Fruit fly (Drosophila melanogaster) whole organism, embryonic: ENCODE data around the gene vsg.

Source experiments
- B-H2 ChIP-seq: fragments of 200-800 bp; sonication (Bioruptor generic); optimal IDR thresholded peaks from 2 replicates; lab custom pipeline; 2018; ENCODE audit warnings: missing biosample characterization, mild to moderate bottlenecking, missing genetic modification characterization
- CG10209 ChIP-seq: fragments of 200-800 bp; sonication (Bioruptor generic); optimal IDR thresholded peaks from 3 replicates; lab custom pipeline; 2017; ENCODE audit warnings: missing biosample characterization, mild to moderate bottlenecking, missing genetic modification characterization, missing genetic modification reagents
- CG10267 ChIP-seq: fragments of 200-800 bp; sonication (Bioruptor generic); optimal IDR thresholded peaks from 2 replicates; lab custom pipeline; 2018; ENCODE audit warnings: missing biosample characterization, mild to moderate bottlenecking, missing genetic modification characterization, moderate library complexity
- CG10959 ChIP-seq: fragments of 200-800 bp; sonication (Bioruptor generic); IDR thresholded peaks from 2 replicates; pipeline ENCODE4 v1.3.6; 2022; ENCODE audit warnings: missing biosample characterization, missing genetic modification characterization
- CG11456 ChIP-seq: fragments of 200-800 bp; sonication (Bioruptor generic); IDR thresholded peaks from 3 replicates; pipeline ENCODE4 v1.3.6; 2022; ENCODE audit warnings: missing biosample characterization, missing genetic modification characterization
- CG11560 ChIP-seq: fragments of 200-800 bp; sonication (Bioruptor generic); IDR thresholded peaks from 3 replicates; pipeline ENCODE4 v1.3.6; 2022; ENCODE audit warnings: missing biosample characterization, missing genetic modification characterization
- CG12391 ChIP-seq: fragments of 200-800 bp; sonication (Bioruptor generic); optimal IDR thresholded peaks from 3 replicates; lab custom pipeline; 2018; ENCODE audit warnings: missing biosample characterization, mild to moderate bottlenecking, missing genetic modification characterization, moderate library complexity
- CG12942 ChIP-seq: fragments of 200-800 bp; sonication (Bioruptor generic); optimal IDR thresholded peaks from 3 replicates; lab custom pipeline; 2016; ENCODE audit warnings: missing biosample characterization, missing genetic modification characterization
- CG13775 ChIP-seq: fragments of 200-800 bp; sonication (Bioruptor generic); optimal IDR thresholded peaks from 3 replicates; lab custom pipeline; 2017; ENCODE audit warnings: missing biosample characterization, mild to moderate bottlenecking, missing genetic modification characterization
- CG14050 ChIP-seq: fragments of 200-800 bp; sonication (Bioruptor generic); IDR thresholded peaks from 3 replicates; pipeline ENCODE4 v1.3.6; 2022; ENCODE audit warnings: missing biosample characterization, missing genetic modification characterization
- CG15514 ChIP-seq: fragments of 200-800 bp; sonication (Bioruptor generic); optimal IDR thresholded peaks from 3 replicates; lab custom pipeline; 2017; ENCODE audit warnings: missing biosample characterization, missing genetic modification characterization, mild to moderate bottlenecking, moderate library complexity, missing genetic modification reagents
- CG15601 ChIP-seq: fragments of 200-800 bp; sonication (Bioruptor generic); optimal IDR thresholded peaks from 3 replicates; lab custom pipeline; 2019; ENCODE audit warnings: missing biosample characterization, mild to moderate bottlenecking, missing genetic modification characterization, moderate library complexity
- CG1602 ChIP-seq: fragments of 200-800 bp; sonication (Bioruptor generic); optimal IDR thresholded peaks from 3 replicates; lab custom pipeline; 2016; ENCODE audit warnings: missing biosample characterization, missing genetic modification characterization
- CG17912 ChIP-seq: fragments of 200-800 bp; sonication (Bioruptor generic); optimal IDR thresholded peaks from 2 replicates; lab custom pipeline; 2018; ENCODE audit warnings: missing biosample characterization, mild to moderate bottlenecking, missing genetic modification characterization
- CG2116 ChIP-seq: fragments of 200-800 bp; sonication (Bioruptor generic); optimal IDR thresholded peaks from 3 replicates; lab custom pipeline; 2018; ENCODE audit warnings: missing biosample characterization, mild to moderate bottlenecking, missing genetic modification characterization
- CG2120 ChIP-seq: fragments of 200-800 bp; sonication (Bioruptor generic); optimal IDR thresholded peaks from 3 replicates; lab custom pipeline; 2016; ENCODE audit warnings: missing biosample characterization, missing genetic modification characterization
- CG3065 ChIP-seq: fragments of 200-800 bp; sonication (Bioruptor generic); optimal IDR thresholded peaks from 2 replicates; lab custom pipeline; 2016; ENCODE audit warnings: missing biosample characterization, missing genetic modification characterization
- CG3995 ChIP-seq: fragments of 200-800 bp; sonication (Bioruptor generic); optimal IDR thresholded peaks from 3 replicates; lab custom pipeline; 2016; ENCODE audit warnings: missing biosample characterization, missing genetic modification characterization
- CG42726 ChIP-seq: fragments of 200-800 bp; sonication (Bioruptor generic); IDR thresholded peaks from 2 replicates; pipeline ENCODE4 v1.3.6; 2022; ENCODE audit warnings: missing biosample characterization, missing genetic modification characterization; ENCODE audit not compliant: partially characterized antibody
- CG4854 ChIP-seq: fragments of 200-800 bp; sonication (Bioruptor generic); optimal IDR thresholded peaks from 2 replicates; lab custom pipeline; 2016; ENCODE audit warnings: missing biosample characterization, missing genetic modification characterization, inconsistent platforms
- CG7839 ChIP-seq: fragments of 200-800 bp; sonication (Bioruptor generic); optimal IDR thresholded peaks from 3 replicates; lab custom pipeline; 2018; ENCODE audit warnings: missing biosample characterization, mild to moderate bottlenecking, missing genetic modification characterization, moderate library complexity
- CG7987 ChIP-seq: fragments of 200-800 bp; sonication (Bioruptor generic); optimal IDR thresholded peaks from 2 replicates; lab custom pipeline; 2018; ENCODE audit warnings: missing biosample characterization, mild to moderate bottlenecking, missing genetic modification characterization, moderate library complexity
- CG8388 ChIP-seq: fragments of 200-800 bp; sonication (Bioruptor generic); optimal IDR thresholded peaks from 2 replicates; lab custom pipeline; 2019; ENCODE audit warnings: missing biosample characterization, mild to moderate bottlenecking, missing genetic modification characterization, moderate library complexity
- CG8478 ChIP-seq: fragments of >200 bp; optimal IDR thresholded peaks from 2 replicates; lab custom pipeline; 2018
- CG9215 ChIP-seq: fragments of 200-800 bp; sonication (Bioruptor generic); IDR thresholded peaks from 2 replicates; pipeline ENCODE4 v1.3.6; 2022; ENCODE audit warnings: missing biosample characterization, missing genetic modification characterization
- CG9437 ChIP-seq: fragments of 200-800 bp; sonication (Bioruptor generic); optimal IDR thresholded peaks from 2 replicates; lab custom pipeline; 2018; ENCODE audit warnings: missing biosample characterization, mild to moderate bottlenecking, missing genetic modification characterization
- D ChIP-seq, 2 experiments: fragments of 200-800 bp in 1 of 2; fragments of >200 bp in 1 of 2; sonication (Bioruptor generic) in 1 of 2; optimal IDR thresholded peaks; 2 replicates in 1 of 2; 3 replicates in 1 of 2; lab custom pipeline; 2017; ENCODE audit warnings: mild to moderate bottlenecking in 1 of 2, missing biosample characterization in 1 of 2, missing genetic modification characterization in 1 of 2, missing genetic modification reagents in 1 of 2
- Dip2 ChIP-seq: fragments of 200-800 bp; sonication (Bioruptor generic); IDR thresholded peaks from 2 replicates; pipeline ENCODE4 v1.3.6; 2022; ENCODE audit warnings: missing biosample characterization, missing genetic modification characterization
- Dll ChIP-seq: fragments of 200-800 bp; sonication (Bioruptor generic); IDR thresholded peaks from 4 replicates; pipeline ENCODE4 v1.3.6; 2022; ENCODE audit warnings: missing biosample characterization, missing genetic modification characterization; ENCODE audit not compliant: partially characterized antibody
- Drgx ChIP-seq: fragments of 200-800 bp; sonication (Bioruptor generic); IDR thresholded peaks from 2 replicates; pipeline ENCODE4 v1.3.6; 2022; ENCODE audit warnings: missing biosample characterization, missing genetic modification characterization
- Hr51 ChIP-seq, 2 experiments: fragments of 200-800 bp; sonication (Bioruptor generic); optimal IDR thresholded peaks; 2 replicates in 1 of 2; 3 replicates in 1 of 2; lab custom pipeline; 2016 to 2018; ENCODE audit warnings: missing biosample characterization in 2 of 2, missing genetic modification characterization in 2 of 2, mild to moderate bottlenecking in 1 of 2, moderate library complexity in 1 of 2
- NK7.1 ChIP-seq: fragments of 200-800 bp; sonication (Bioruptor generic); optimal IDR thresholded peaks from 3 replicates; lab custom pipeline; 2016; ENCODE audit warnings: missing biosample characterization, missing genetic modification characterization
- Oli ChIP-seq: fragments of 200-800 bp; sonication (Bioruptor generic); optimal IDR thresholded peaks from 2 replicates; lab custom pipeline; 2018; ENCODE audit warnings: missing biosample characterization, mild to moderate bottlenecking, missing genetic modification characterization, moderate library complexity
- Xbp1 ChIP-seq: fragments of 200-800 bp; sonication (Bioruptor generic); optimal IDR thresholded peaks from 3 replicates; lab custom pipeline; 2016; ENCODE audit warnings: missing biosample characterization, mild to moderate bottlenecking, missing genetic modification characterization
- cas ChIP-seq: fragments of 200-800 bp; sonication (Bioruptor generic); IDR thresholded peaks from 2 replicates; pipeline ENCODE4 v1.3.6; 2022; ENCODE audit warnings: missing biosample characterization, missing genetic modification characterization
- caup ChIP-seq: fragments of 200-800 bp; sonication (Bioruptor generic); optimal IDR thresholded peaks from 3 replicates; lab custom pipeline; 2017; ENCODE audit warnings: missing biosample characterization, mild to moderate bottlenecking, missing genetic modification characterization, moderate library complexity; ENCODE audit not compliant: severe bottlenecking
- corto ChIP-seq: fragments of 200-800 bp; sonication (Bioruptor generic); optimal IDR thresholded peaks from 2 replicates; lab custom pipeline; 2016; ENCODE audit warnings: missing biosample characterization, mild to moderate bottlenecking, missing genetic modification characterization, moderate library complexity
- da ChIP-seq: fragments of 200-800 bp; sonication (Bioruptor generic); optimal IDR thresholded peaks from 2 replicates; lab custom pipeline; 2016; ENCODE audit warnings: missing biosample characterization, missing genetic modification characterization
- exex ChIP-seq: fragments of 200-800 bp; sonication (Bioruptor generic); optimal IDR thresholded peaks from 4 replicates; lab custom pipeline; 2018; ENCODE audit warnings: missing biosample characterization, mild to moderate bottlenecking, missing genetic modification characterization, moderate library complexity
- fd64A ChIP-seq: fragments of 200-800 bp; sonication (Bioruptor generic); optimal IDR thresholded peaks from 3 replicates; lab custom pipeline; 2018; ENCODE audit warnings: missing biosample characterization, mild to moderate bottlenecking, missing genetic modification characterization
- nmo ChIP-seq: fragments of 200-800 bp; sonication (Bioruptor generic); optimal IDR thresholded peaks from 2 replicates; lab custom pipeline; 2018; ENCODE audit warnings: missing biosample characterization, mild to moderate bottlenecking, missing genetic modification characterization, moderate library complexity
- p53 ChIP-seq: fragments of 200-800 bp; sonication (Bioruptor generic); optimal IDR thresholded peaks from 2 replicates; lab custom pipeline; 2016; ENCODE audit warnings: missing biosample characterization, missing genetic modification characterization
- repo ChIP-seq: fragments of 200-800 bp; sonication (Bioruptor generic); optimal IDR thresholded peaks from 2 replicates; lab custom pipeline; 2016; ENCODE audit warnings: missing biosample characterization, missing genetic modification characterization
- sd ChIP-seq: fragments of 200-800 bp; sonication (Bioruptor generic); optimal IDR thresholded peaks from 3 replicates; lab custom pipeline; 2018; ENCODE audit warnings: missing biosample characterization, mild to moderate bottlenecking, missing genetic modification characterization, moderate library complexity
- so ChIP-seq: fragments of 200-800 bp; sonication (Bioruptor generic); IDR thresholded peaks from 3 replicates; pipeline ENCODE4 v1.3.6; 2022; ENCODE audit warnings: missing biosample characterization, missing genetic modification characterization
- sob ChIP-seq: fragments of 200-800 bp; sonication (Bioruptor generic); IDR thresholded peaks from 2 replicates; pipeline ENCODE4 v1.3.6; 2022; ENCODE audit warnings: missing biosample characterization, missing genetic modification characterization
- sug ChIP-seq: fragments of 200-800 bp; optimal IDR thresholded peaks from 2 replicates; lab custom pipeline; 2019; ENCODE audit warnings: missing biosample characterization, mild to moderate bottlenecking, missing genetic modification characterization, moderate library complexity
- vnd ChIP-seq: fragments of 200-800 bp; sonication (Bioruptor generic); IDR thresholded peaks from 3 replicates; pipeline ENCODE4 v1.3.6; 2022; ENCODE audit warnings: missing biosample characterization, missing genetic modification characterization; ENCODE audit not compliant: partially characterized antibody
- zen ChIP-seq: fragments of 200-800 bp; sonication (Bioruptor generic); optimal IDR thresholded peaks from 3 replicates; lab custom pipeline; 2018; ENCODE audit warnings: missing biosample characterization, mild to moderate bottlenecking, missing genetic modification characterization, moderate library complexity

vsg gene

DNA sequence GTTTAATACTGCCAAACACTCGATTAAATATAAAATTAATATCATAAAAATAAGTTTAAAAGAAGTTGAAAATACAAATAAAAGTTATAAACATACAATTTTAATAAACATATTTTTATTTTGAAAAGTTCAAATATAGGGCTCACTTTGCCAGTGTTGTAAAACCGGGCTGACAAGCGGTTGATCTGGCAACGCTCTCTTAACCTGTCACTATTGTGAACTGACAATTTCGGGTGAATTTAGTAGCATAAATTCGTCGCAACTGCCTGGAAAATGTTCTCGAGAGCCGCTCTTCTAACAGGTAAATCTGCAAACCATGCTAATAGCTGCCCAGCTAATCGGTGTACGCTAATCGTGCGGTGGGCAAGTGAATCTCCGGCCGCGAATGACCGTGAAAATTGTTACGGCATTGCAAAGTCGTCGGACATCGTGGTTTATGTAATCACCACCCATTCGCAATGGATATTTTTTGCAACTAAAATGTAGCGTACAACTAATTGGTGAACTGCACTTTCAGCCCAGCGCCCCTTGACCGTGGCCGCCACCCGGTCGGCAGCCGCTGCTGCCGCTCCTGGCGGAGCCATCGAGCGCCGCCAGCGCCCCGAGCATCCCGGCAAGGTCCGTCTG is 15.8 kb downstream of the vsg start, which contains the start of gene ATPsynB (continued):
- TF ChIP-seq CG3065 (GFP tag; lab: Kevin White, UChicago) (no peak), CG42726 (peak; percentile 58), CG15514 (peak; percentile 81), corto (GFP tag; lab: Kevin White, UChicago) (no peak), CG2120 (peak; percentile 47), Oli (no peak), repo (GFP tag; lab: Kevin White, UChicago) (no peak), Hr51 (GFP tag; optimal IDR thresholded peaks at IDR 0.05; lab: Kevin White, UChicago) (no peak), sd (no peak), Dll (GFP tag; lab: Robert Waterston, UW) (0 out of 4 replicates have a peak, but pooled peaks have one; percentile 11), CG9437 (GFP tag; lab: Kevin White, UChicago) (no peak), da (no peak), CG9215 (no peak), fd64A (GFP tag; lab: Kevin White, UChicago) (no peak), so (GFP tag; lab: Robert Waterston, UW) (no peak), CG10209 (GFP tag; lab: Kevin White, UChicago) (no peak), CG12942 (GFP tag; lab: Kevin White, UChicago) (peak; percentile 19), sob (GFP tag; lab: Robert Waterston, UW) (peak; percentile 59; the same call in 1 of the 2 replicates), caup (peak; percentile 35), p53 (GFP tag; lab: Kevin White, UChicago) (no peak), CG17912 (peak; percentile 53), CG7839 (tag; lab: Kevin White, UChicago) (no peak), CG1602 (GFP tag; lab: Kevin White, UChicago) (no peak), CG10959 (no peak), CG7987 (GFP tag; lab: Kevin White, UChicago) (peak; percentile 42), cas (GFP tag; lab: Robert Waterston, UW) (no peak), exex (tag; lab: Kevin White, UChicago) (no peak), CG15601 (tag; lab: Kevin White, UChicago) (no peak), CG2116 (GFP tag; lab: Kevin White, UChicago) (peak; percentile 35), CG11560 (no peak), CG14050 (GFP tag; lab: Robert Waterston, UW) (no peak), Xbp1 (GFP tag; lab: Kevin White, UChicago) (peak; percentile 37), nmo (GFP tag; lab: Kevin White, UChicago) (peak; percentile 50), B-H2 (GFP tag; lab: Kevin White, UChicago) (peak; percentile 81), Dip2 (GFP tag; lab: Robert Waterston, UW) (no peak), CG3995 (GFP tag; lab: Kevin White, UChicago) (peak; percentile 38), CG11456 (no peak), sug (peak; percentile 61), CG10267 (peak; percentile 98), CG4854 (GFP tag; lab: Kevin White, UChicago) (no peak), zen (tag; lab: Kevin White, UChicago) (no peak), Drgx (no peak), CG8478 (lab: Kevin White, UChicago) (no peak), D (optimal IDR thresholded peaks at IDR 0.05; lab: Kevin White, UChicago) (no peak), D (GFP tag; optimal IDR thresholded peaks at IDR 0.05; lab: Kevin White, UChicago) (no peak), NK7.1 (GFP tag; lab: Kevin White, UChicago) (no peak), vnd (GFP tag; lab: Robert Waterston, UW) (no peak), CG12391 (peak; percentile 35), CG8388 (GFP tag; lab: Kevin White, UChicago) (no peak), CG13775 (no peak)
